Fruit fly (Drosophila melanogaster) whole organism, pupa: ENCODE results near the gene bel.

Experiments
- CG10348 ChIP-seq: fragments of 200-800 bp; sonication (Bioruptor generic); IDR thresholded peaks from 2 replicates; pipeline ENCODE4 v1.3.6; 2022; ENCODE audit warnings: missing biosample characterization, missing genetic modification characterization
- CG12605 ChIP-seq: fragments of 200-800 bp; sonication (Bioruptor generic); IDR thresholded peaks from 2 replicates; pipeline ENCODE4 v1.3.6; 2022; ENCODE audit warnings: missing biosample characterization, missing genetic modification characterization
- CG13204 ChIP-seq: fragments of 200-800 bp; sonication (Bioruptor generic); optimal IDR thresholded peaks from 2 replicates; lab custom pipeline; 2018; ENCODE audit warnings: missing biosample characterization, mild to moderate bottlenecking, missing genetic modification characterization, moderate library complexity
- CG14655 ChIP-seq: fragments of 200-800 bp; sonication (Bioruptor generic); optimal IDR thresholded peaks from 3 replicates; lab custom pipeline; 2017; ENCODE audit warnings: mild to moderate bottlenecking, missing biosample characterization, missing genetic modification reagents, missing genetic modification characterization
- CG15710 ChIP-seq: fragments of 200-800 bp; sonication (Bioruptor generic); optimal IDR thresholded peaks from 2 replicates; lab custom pipeline; 2018; ENCODE audit warnings: missing biosample characterization, mild to moderate bottlenecking, missing genetic modification characterization, moderate library complexity
- CG32121 ChIP-seq: fragments of 200-800 bp; sonication (Bioruptor generic); IDR thresholded peaks from 2 replicates; pipeline ENCODE4 v1.3.6; 2022; ENCODE audit warnings: missing biosample characterization, missing genetic modification characterization
- CG34367 ChIP-seq: fragments of 200-800 bp; sonication (Bioruptor generic); optimal IDR thresholded peaks from 2 replicates; lab custom pipeline; 2018; ENCODE audit warnings: missing biosample characterization, mild to moderate bottlenecking, missing genetic modification characterization
- CG8159 ChIP-seq: fragments of 200-800 bp; sonication (Bioruptor generic); optimal IDR thresholded peaks from 3 replicates; lab custom pipeline; 2018; ENCODE audit warnings: missing biosample characterization, mild to moderate bottlenecking, missing genetic modification characterization, moderate library complexity
- CG8301 ChIP-seq: fragments of 200-800 bp; sonication (Bioruptor generic); optimal IDR thresholded peaks from 2 replicates; lab custom pipeline; 2018; ENCODE audit warnings: missing biosample characterization, mild to moderate bottlenecking, missing genetic modification characterization
- CG9948 ChIP-seq: fragments of 200-800 bp; sonication (Bioruptor generic); optimal IDR thresholded peaks from 2 replicates; lab custom pipeline; 2018; ENCODE audit warnings: missing biosample characterization, mild to moderate bottlenecking, missing genetic modification characterization, moderate library complexity
- EcR ChIP-seq: fragments of 200-800 bp; sonication (Bioruptor generic); optimal IDR thresholded peaks from 3 replicates; lab custom pipeline; 2019; ENCODE audit warnings: missing biosample characterization, missing genetic modification characterization, mild to moderate bottlenecking, moderate library complexity, missing genetic modification reagents
- Pif1A ChIP-seq: fragments of 200-800 bp; sonication (Bioruptor generic); optimal IDR thresholded peaks from 3 replicates; lab custom pipeline; 2016; ENCODE audit warnings: missing biosample characterization, missing genetic modification characterization
- Pif1B ChIP-seq: fragments of 200-800 bp; sonication (Bioruptor generic); optimal IDR thresholded peaks from 3 replicates; lab custom pipeline; 2016; ENCODE audit warnings: missing biosample characterization, missing genetic modification characterization
- fd96Ca ChIP-seq: fragments of 200-800 bp; sonication (Bioruptor generic); IDR thresholded peaks from 3 replicates; pipeline ENCODE4 v1.3.6; 2022; ENCODE audit warnings: missing biosample characterization, missing genetic modification characterization

DNA sequence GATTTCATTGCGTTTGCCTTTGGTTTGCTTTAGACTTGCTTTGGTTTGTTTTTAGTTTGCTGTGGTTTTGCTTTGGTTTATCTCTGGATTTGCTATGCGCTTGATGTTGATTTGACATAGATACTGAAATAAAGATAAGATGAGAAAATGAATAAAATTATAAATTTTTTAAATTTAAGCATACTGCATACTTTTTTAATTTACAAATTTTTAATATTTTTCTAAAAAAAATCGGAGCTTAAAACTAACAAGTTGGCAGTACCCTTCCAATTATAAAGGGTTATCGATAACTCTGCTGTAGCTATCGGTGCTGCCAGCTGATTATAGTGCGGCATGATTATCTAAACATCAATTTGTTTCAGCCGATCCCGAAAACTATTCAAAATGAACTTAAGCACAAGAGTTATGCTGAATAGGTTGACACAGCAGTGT is 13.3 kb upstream of the bel start, which contains the start of gene mRpL19:
- TF ChIP-seq CG8301: no peak
- TF ChIP-seq CG14655: no peak
- TF ChIP-seq CG15710 (tag; lab: Kevin White, UChicago): peak; percentile 27
- peak; percentile 16 for TF ChIP-seq CG9948 (tag; lab: Kevin White, UChicago)
- no peak for TF ChIP-seq Pif1A (GFP tag; lab: Kevin White, UChicago)
- TF ChIP-seq fd96Ca: no peak
- no peak for TF ChIP-seq CG13204 (GFP tag; lab: Kevin White, UChicago)
- peak; percentile 34; the same call in 1 of the 2 replicates for TF ChIP-seq CG32121 (GFP tag; lab: Robert Waterston, UW)
- TF ChIP-seq CG8159 (tag; lab: Kevin White, UChicago): peak; percentile 25
- no peak for TF ChIP-seq CG34367 (tag; lab: Kevin White, UChicago)
- TF ChIP-seq Pif1B (GFP tag; lab: Kevin White, UChicago): no peak
- no peak for TF ChIP-seq CG12605 (GFP tag; lab: Robert Waterston, UW)
- TF ChIP-seq EcR (GFP tag; lab: Kevin White, UChicago): no peak
- TF ChIP-seq CG10348 (GFP tag; lab: Robert Waterston, UW): no peak
